Worm (Caenorhabditis elegans) whole organism, L2 larva: ENCODE measurements around the gene srg-57.

ENCODE experiments used
- ZK546.5 ChIP-seq: sonication (generic microtip); optimal IDR thresholded peaks from 2 replicates; lab custom pipeline; 2017; ENCODE audit warnings: missing biosample characterization, missing genetic modification characterization
- aly-2 ChIP-seq: fragments of 150-350 bp; optimal IDR thresholded peaks from 2 replicates; lab custom pipeline; 2014; ENCODE audit warnings: missing biosample characterization, missing genetic modification characterization
- ama-1 ChIP-seq: fragments of 150-350 bp; optimal IDR thresholded peaks from 2 replicates; lab custom pipeline; 2018; ENCODE audit warnings: inconsistent platforms
- mdl-1 ChIP-seq, 2 experiments: fragments of 150-350 bp in 1 of 2; sonication (generic microtip) in 1 of 2; optimal IDR thresholded peaks; 2 replicates each; lab custom pipeline; 2017; ENCODE audit warnings: missing biosample characterization in 2 of 2, missing genetic modification characterization in 2 of 2
- nhr-11 ChIP-seq: fragments of 150-350 bp; optimal IDR thresholded peaks from 2 replicates; lab custom pipeline; 2014; ENCODE audit warnings: missing biosample characterization, missing genetic modification characterization
- nhr-12 ChIP-seq: fragments of 150-350 bp; optimal IDR thresholded peaks from 2 replicates; lab custom pipeline; 2014; ENCODE audit warnings: missing biosample characterization, missing genetic modification characterization
- nhr-23 ChIP-seq: fragments of 150-350 bp; optimal IDR thresholded peaks from 2 replicates; lab custom pipeline; 2014; ENCODE audit warnings: missing biosample characterization, missing genetic modification reagents, missing genetic modification characterization
- nhr-237 ChIP-seq: fragments of 150-350 bp; optimal IDR thresholded peaks from 2 replicates; lab custom pipeline; 2014; ENCODE audit warnings: missing biosample characterization, missing genetic modification characterization
- unc-62 ChIP-seq: fragments of 150-350 bp; optimal IDR thresholded peaks from 2 replicates; lab custom pipeline; 2014; ENCODE audit warnings: missing biosample characterization, missing genetic modification reagents, missing genetic modification characterization
- zag-1 ChIP-seq: fragments of 150-350 bp; optimal IDR thresholded peaks from 2 replicates; lab custom pipeline; 2014; ENCODE audit warnings: missing biosample characterization, missing genetic modification characterization
- ztf-11 ChIP-seq: sonication (generic microtip); optimal IDR thresholded peaks from 2 replicates; lab custom pipeline; 2017; ENCODE audit warnings: missing biosample characterization, missing genetic modification characterization

DNA sequence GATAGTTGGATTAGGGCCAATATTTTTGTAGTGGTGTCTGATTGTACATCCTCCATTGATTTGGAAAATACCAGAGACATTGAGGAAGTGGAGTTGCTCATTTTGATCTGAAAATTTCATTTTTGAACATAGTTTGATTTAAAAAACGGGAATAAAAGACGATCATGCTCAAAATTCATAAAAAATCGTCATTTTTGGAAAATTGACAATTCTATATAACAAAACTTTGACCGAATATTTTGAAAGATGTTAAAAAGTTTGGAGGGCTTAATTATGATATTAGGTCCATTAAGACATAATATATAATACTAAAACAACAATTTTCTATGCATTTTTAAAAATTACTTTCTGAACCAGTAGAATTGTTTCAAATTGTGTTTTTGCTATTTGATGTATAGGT is 25.2 kb upstream of the srg-57 start, which contains the start of gene srg-58:
- TF ChIP-seq ama-1 (lab: Kevin White, UChicago), result no peak
- TF ChIP-seq nhr-12, result no peak
- no peak for TF ChIP-seq ztf-11 (tag; lab: Kevin White, UChicago)
- TF ChIP-seq aly-2 (tag; lab: Kevin White, UChicago), result no peak
- TF ChIP-seq ZK546.5, result no peak
- no peak for TF ChIP-seq mdl-1 (tag; optimal IDR thresholded peaks at IDR 0.05; lab: Kevin White, UChicago)
- no peak for TF ChIP-seq unc-62 (GFP tag; lab: Kevin White, UChicago)
- TF ChIP-seq nhr-237 (tag; lab: Kevin White, UChicago), result no peak
- no peak for TF ChIP-seq nhr-11 (tag; lab: Kevin White, UChicago)
- no peak for TF ChIP-seq nhr-23
- TF ChIP-seq zag-1 (tag; lab: Kevin White, UChicago), result no peak
